Worm (Caenorhabditis elegans) whole organism, late embryonic: ENCODE data around the gene R02D5.3.

ENCODE experiments used
- C08G9.2 ChIP-seq: sonication (generic microtip); optimal IDR thresholded peaks from 2 replicates; lab custom pipeline; 2016; ENCODE audit warnings: mild to moderate bottlenecking, missing genetic modification characterization, moderate library complexity, missing compliant biosample characterization
- C38D4.7 ChIP-seq: fragments of 200-800 bp; sonication (Bioruptor generic); optimal IDR thresholded peaks from 2 replicates; lab custom pipeline; 2018; ENCODE audit warnings: mild to moderate bottlenecking, missing genetic modification characterization, moderate library complexity, missing compliant biosample characterization
- F13H6.1 ChIP-seq: sonication (generic microtip); optimal IDR thresholded peaks from 2 replicates; lab custom pipeline; 2016; ENCODE audit warnings: missing genetic modification characterization, missing compliant biosample characterization
- K09A11.1 ChIP-seq: sonication (generic microtip); optimal IDR thresholded peaks from 2 replicates; lab custom pipeline; 2017; ENCODE audit warnings: antibody characterized with exemption, mild to moderate bottlenecking, missing genetic modification characterization, missing compliant biosample characterization; ENCODE audit not compliant: insufficient read depth
- T23F11.4 ChIP-seq: fragments of 200-800 bp; sonication (Bioruptor generic); optimal IDR thresholded peaks from 2 replicates; lab custom pipeline; 2018; ENCODE audit warnings: mild to moderate bottlenecking, missing genetic modification characterization, missing compliant biosample characterization
- Y22D7AL.16 ChIP-seq: sonication (generic microtip); optimal IDR thresholded peaks from 2 replicates; lab custom pipeline; 2016; ENCODE audit warnings: missing genetic modification characterization, missing compliant biosample characterization
- ceh-18 ChIP-seq: sonication (generic microtip); optimal IDR thresholded peaks from 2 replicates; lab custom pipeline; 2016; ENCODE audit warnings: missing genetic modification characterization, missing compliant biosample characterization
- ceh-19 ChIP-seq: fragments of 200-800 bp; sonication (Bioruptor generic); optimal IDR thresholded peaks from 2 replicates; lab custom pipeline; 2018; ENCODE audit warnings: mild to moderate bottlenecking, missing genetic modification characterization, missing compliant biosample characterization
- ceh-22 ChIP-seq: sonication (generic microtip); optimal IDR thresholded peaks from 2 replicates; lab custom pipeline; 2017; ENCODE audit warnings: missing biosample characterization, missing genetic modification characterization
- ceh-24 ChIP-seq: sonication (generic microtip); optimal IDR thresholded peaks from 2 replicates; lab custom pipeline; 2016; ENCODE audit warnings: mild to moderate bottlenecking, missing genetic modification characterization, missing compliant biosample characterization
- ceh-30 ChIP-seq: fragments of 150-350 bp; optimal IDR thresholded peaks from 2 replicates; lab custom pipeline; 2014; ENCODE audit warnings: missing biosample characterization, missing genetic modification characterization
- ceh-31 ChIP-seq: sonication (generic microtip); optimal IDR thresholded peaks from 2 replicates; lab custom pipeline; 2016; ENCODE audit warnings: missing genetic modification characterization, missing compliant biosample characterization
- ceh-34 ChIP-seq: sonication (generic microtip); optimal IDR thresholded peaks from 2 replicates; lab custom pipeline; 2016; ENCODE audit warnings: mild to moderate bottlenecking, missing genetic modification characterization, missing compliant biosample characterization
- dmd-4 ChIP-seq: sonication (generic microtip); optimal IDR thresholded peaks from 2 replicates; lab custom pipeline; 2016; ENCODE audit warnings: borderline replicate concordance, missing genetic modification characterization, missing compliant biosample characterization
- dve-1 ChIP-seq: sonication (generic microtip); optimal IDR thresholded peaks from 2 replicates; lab custom pipeline; 2017; ENCODE audit warnings: antibody characterized with exemption, mild to moderate bottlenecking, missing genetic modification characterization, missing compliant biosample characterization
- elt-2 ChIP-seq: sonication (generic microtip); optimal IDR thresholded peaks from 2 replicates; lab custom pipeline; 2016; ENCODE audit warnings: missing genetic modification reagents, missing genetic modification characterization, missing compliant biosample characterization
- elt-4 ChIP-seq: sonication (generic microtip); optimal IDR thresholded peaks from 2 replicates; lab custom pipeline; 2016; ENCODE audit warnings: missing genetic modification characterization, missing compliant biosample characterization
- fax-1 ChIP-seq: sonication (generic microtip); optimal IDR thresholded peaks from 2 replicates; lab custom pipeline; 2016; ENCODE audit warnings: missing genotype, missing genetic modification characterization, missing compliant biosample characterization
- fkh-6 ChIP-seq: sonication (generic microtip); optimal IDR thresholded peaks from 2 replicates; lab custom pipeline; 2016; ENCODE audit warnings: missing genetic modification characterization, missing compliant biosample characterization
- gmeb-2 ChIP-seq: sonication (generic microtip); optimal IDR thresholded peaks from 2 replicates; lab custom pipeline; 2016; ENCODE audit warnings: missing genetic modification characterization, inconsistent platforms, missing compliant biosample characterization
- hlh-15 ChIP-seq: sonication (generic microtip); optimal IDR thresholded peaks from 2 replicates; lab custom pipeline; 2016; ENCODE audit warnings: missing genetic modification characterization, missing compliant biosample characterization
- hlh-30 ChIP-seq: sonication (generic microtip); optimal IDR thresholded peaks from 2 replicates; lab custom pipeline; 2017; ENCODE audit warnings: antibody characterized with exemption, missing genetic modification characterization, missing compliant biosample characterization; ENCODE audit not compliant: insufficient read depth
- hlh-6 ChIP-seq: sonication (generic microtip); optimal IDR thresholded peaks from 2 replicates; lab custom pipeline; 2016; ENCODE audit warnings: missing genotype, missing genetic modification characterization, missing compliant biosample characterization
- hlh-8 ChIP-seq: sonication (generic microtip); optimal IDR thresholded peaks from 2 replicates; lab custom pipeline; 2016; ENCODE audit warnings: missing genotype, missing genetic modification characterization, missing compliant biosample characterization
- lim-6 ChIP-seq: sonication (generic microtip); optimal IDR thresholded peaks from 2 replicates; lab custom pipeline; 2016; ENCODE audit warnings: missing genetic modification characterization, missing compliant biosample characterization
- nhr-11 ChIP-seq: fragments of 150-350 bp; optimal IDR thresholded peaks from 2 replicates; lab custom pipeline; 2014; ENCODE audit warnings: missing biosample characterization, missing genetic modification characterization
- pat-9 ChIP-seq: fragments of 200-800 bp; sonication (Bioruptor generic); optimal IDR thresholded peaks from 2 replicates; lab custom pipeline; 2018; ENCODE audit warnings: mild to moderate bottlenecking, missing genetic modification characterization, moderate library complexity, missing compliant biosample characterization
- pha-4 ChIP-seq: fragments of 150-350 bp; optimal IDR thresholded peaks from 2 replicates; lab custom pipeline; 2018; ENCODE audit warnings: missing biosample characterization, missing genetic modification reagents, missing genetic modification characterization
- pqm-1 ChIP-seq: sonication (generic microtip); optimal IDR thresholded peaks from 2 replicates; lab custom pipeline; 2016; ENCODE audit warnings: missing genetic modification characterization, missing compliant biosample characterization
- ref-2 ChIP-seq: sonication (generic microtip); optimal IDR thresholded peaks from 2 replicates; lab custom pipeline; 2016; ENCODE audit warnings: missing genetic modification characterization, missing compliant biosample characterization
- rnt-1 ChIP-seq: sonication (generic microtip); optimal IDR thresholded peaks from 2 replicates; lab custom pipeline; 2016; ENCODE audit warnings: missing genetic modification characterization, missing compliant biosample characterization
- tbx-7 ChIP-seq: sonication (generic microtip); optimal IDR thresholded peaks from 2 replicates; lab custom pipeline; 2016; ENCODE audit warnings: missing genotype, missing genetic modification characterization, missing compliant biosample characterization
- unc-3 ChIP-seq, 2 experiments: fragments of 200-800 bp in 1 of 2; sonication (Bioruptor generic) in 1 of 2; sonication (generic microtip) in 1 of 2; conservative IDR thresholded peaks in 1 of 2; optimal IDR thresholded peaks in 1 of 2; 2 replicates each; pipeline versions ENCODE4 v1.3.6 to Lab custom; 2016 to 2022; ENCODE audit warnings: missing compliant biosample characterization in 2 of 2, missing genetic modification characterization in 2 of 2, missing genetic modification reagents in 1 of 2
- unc-42 ChIP-seq: sonication (generic microtip); optimal IDR thresholded peaks from 2 replicates; lab custom pipeline; 2016; ENCODE audit warnings: missing genotype, missing genetic modification characterization, missing compliant biosample characterization
- unc-55 ChIP-seq: sonication (generic microtip); optimal IDR thresholded peaks from 2 replicates; lab custom pipeline; 2017; ENCODE audit warnings: missing biosample characterization, missing genetic modification reagents, missing genetic modification characterization

The R02D5.3 gene

ce11 chrV:14482728-14483210 is at the start of gene R02D5.3:
Gene R02D5.3, plus strand, starts transcription at chrV:14483160.
- TF ChIP-seq ceh-34 (tag; lab: Kevin White, UChicago): no peak
- TF ChIP-seq tbx-7 (tag; lab: Kevin White, UChicago): no peak
- TF ChIP-seq F13H6.1 (tag; lab: Kevin White, UChicago): no peak
- TF ChIP-seq elt-4 (tag; lab: Kevin White, UChicago): no peak
- no peak for TF ChIP-seq dve-1 (tag; lab: Kevin White, UChicago)
- TF ChIP-seq hlh-30 (tag; lab: Kevin White, UChicago): no peak
- TF ChIP-seq pqm-1: no peak
- TF ChIP-seq Y22D7AL.16: no peak
- TF ChIP-seq ceh-22 (tag; lab: Kevin White, UChicago): no peak
- no peak for TF ChIP-seq unc-3 (GFP tag; conservative IDR thresholded peaks at IDR 0.05; lab: Robert Waterston, UW)
- no peak for TF ChIP-seq unc-3 (tag; optimal IDR thresholded peaks at IDR 0.05; lab: Kevin White, UChicago)
- no peak for TF ChIP-seq hlh-6 (tag; lab: Kevin White, UChicago)
- no peak for TF ChIP-seq ceh-24 (tag; lab: Kevin White, UChicago)
- no peak for TF ChIP-seq unc-55 (GFP tag; lab: Kevin White, UChicago)
- TF ChIP-seq ref-2 (tag; lab: Kevin White, UChicago): no peak
- no peak for TF ChIP-seq pat-9 (tag; lab: Kevin White, UChicago)
- no peak for TF ChIP-seq C08G9.2 (tag; lab: Kevin White, UChicago)
- TF ChIP-seq, all 69 proteins: peak for 0

- TF ChIP-seq unc-55 (GFP tag; lab: Kevin White, UChicago) (no peak), K09A11.1 (tag; lab: Kevin White, UChicago) (no peak), rnt-1 (no peak)
These were observed 49.4 kb upstream of the R02D5.3 start for ce11 chrV:14433584-14433983.

- no peak for TF ChIP-seq pha-4 (tag; lab: Kevin White, UChicago)
- TF ChIP-seq T23F11.4: no peak
- no peak for TF ChIP-seq gmeb-2 (tag; lab: Kevin White, UChicago)
- no peak for TF ChIP-seq ceh-31
- TF ChIP-seq fkh-6 (tag; lab: Kevin White, UChicago): no peak
- TF ChIP-seq fax-1: no peak
- TF ChIP-seq lim-6 (tag; lab: Kevin White, UChicago): no peak
- no peak for TF ChIP-seq hlh-15 (tag; lab: Kevin White, UChicago)
- no peak for TF ChIP-seq elt-2
- TF ChIP-seq rnt-1: no peak
- no peak for TF ChIP-seq tbx-7 (tag; lab: Kevin White, UChicago)
- TF ChIP-seq dmd-4 (tag; lab: Kevin White, UChicago): no peak
- TF ChIP-seq ceh-19: no peak
- TF ChIP-seq, all 69 proteins: peak for 0
These were observed 46.8 kb upstream of the R02D5.3 start for ce11 chrV:14436195-14436594.

- no peak for TF ChIP-seq ceh-30 (tag; lab: Kevin White, UChicago)
- no peak for TF ChIP-seq T23F11.4
- TF ChIP-seq hlh-8 (tag; lab: Kevin White, UChicago): no peak
- TF ChIP-seq unc-42 (tag; lab: Kevin White, UChicago): no peak
- TF ChIP-seq unc-3 (GFP tag; conservative IDR thresholded peaks at IDR 0.05; lab: Robert Waterston, UW): no peak
- no peak for TF ChIP-seq unc-3 (tag; optimal IDR thresholded peaks at IDR 0.05; lab: Kevin White, UChicago)
- no peak for TF ChIP-seq ceh-18 (tag; lab: Kevin White, UChicago)
These were observed 45.6 kb upstream of the R02D5.3 start for ce11 chrV:14437355-14437754.

- TF ChIP-seq lim-6 (tag; lab: Kevin White, UChicago) (no peak), C38D4.7 (GFP tag; lab: Kevin White, UChicago) (no peak), nhr-11 (no peak)
These were observed 44.7 kb upstream of the R02D5.3 start for ce11 chrV:14438099-14438739.
